Worm (Caenorhabditis elegans) whole organism, L2 larva: ENCODE measurements around the gene frm-10.

Experiments
- C34F6.9 ChIP-seq: fragments of 150-350 bp; optimal IDR thresholded peaks from 2 replicates; lab custom pipeline; 2014; ENCODE audit warnings: missing biosample characterization, missing genetic modification characterization
- ama-1 ChIP-seq: fragments of 150-350 bp; optimal IDR thresholded peaks from 2 replicates; lab custom pipeline; 2018; ENCODE audit warnings: inconsistent platforms
- ceh-82 ChIP-seq: fragments of 150-350 bp; optimal IDR thresholded peaks from 2 replicates; lab custom pipeline; 2014; ENCODE audit warnings: missing biosample characterization, missing genetic modification characterization
- dmd-4 ChIP-seq: sonication (generic microtip); optimal IDR thresholded peaks from 2 replicates; lab custom pipeline; 2017; ENCODE audit warnings: missing biosample characterization, missing genetic modification characterization
- elt-1 ChIP-seq: fragments of 150-350 bp; optimal IDR thresholded peaks from 2 replicates; lab custom pipeline; 2014; ENCODE audit warnings: missing biosample characterization, missing genetic modification characterization
- elt-3 ChIP-seq: sonication (generic microtip); optimal IDR thresholded peaks from 2 replicates; lab custom pipeline; 2017; ENCODE audit warnings: missing biosample characterization, missing genetic modification characterization
- lin-39 ChIP-seq: fragments of 150-350 bp; optimal IDR thresholded peaks from 2 replicates; lab custom pipeline; 2014; ENCODE audit warnings: missing biosample characterization, missing genetic modification reagents, missing genetic modification characterization
- nhr-12 ChIP-seq: fragments of 150-350 bp; optimal IDR thresholded peaks from 2 replicates; lab custom pipeline; 2014; ENCODE audit warnings: missing biosample characterization, missing genetic modification characterization
- nhr-23 ChIP-seq: fragments of 150-350 bp; optimal IDR thresholded peaks from 2 replicates; lab custom pipeline; 2014; ENCODE audit warnings: missing biosample characterization, missing genetic modification reagents, missing genetic modification characterization
- nhr-237 ChIP-seq: fragments of 150-350 bp; optimal IDR thresholded peaks from 2 replicates; lab custom pipeline; 2014; ENCODE audit warnings: missing biosample characterization, missing genetic modification characterization
- skn-1 ChIP-seq: sonication (generic microtip); optimal IDR thresholded peaks from 2 replicates; lab custom pipeline; 2017; ENCODE audit warnings: missing biosample characterization, missing genetic modification characterization

DNA sequence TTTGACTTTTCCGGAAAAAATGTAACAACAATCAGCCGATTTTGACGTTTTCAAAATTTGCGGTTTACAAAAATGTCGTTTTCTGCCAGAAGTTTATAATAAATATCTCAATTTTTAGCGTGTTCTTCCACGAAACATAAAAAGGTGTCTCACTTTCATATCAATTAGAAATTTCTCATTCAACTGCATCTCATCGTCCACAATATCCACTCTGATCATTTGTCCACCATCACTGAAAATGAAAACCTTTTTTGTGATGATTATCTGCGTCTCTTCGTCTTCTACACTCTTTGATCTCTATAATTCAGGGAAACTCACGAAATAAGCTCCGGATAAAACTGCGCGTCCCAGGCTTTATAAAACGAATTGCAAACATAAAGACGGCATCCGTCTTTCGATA, 49.5 kb downstream of the frm-10 start:
- no peak for TF ChIP-seq elt-3 (tag; lab: Kevin White, UChicago)
- no peak for TF ChIP-seq ama-1 (lab: Kevin White, UChicago)
- no peak for TF ChIP-seq elt-1 (tag; lab: Kevin White, UChicago)
- TF ChIP-seq ceh-82, result no peak
- TF ChIP-seq nhr-23, result no peak
- no peak for TF ChIP-seq dmd-4 (tag; lab: Kevin White, UChicago)
- TF ChIP-seq C34F6.9 (tag; lab: Kevin White, UChicago), result no peak
- TF ChIP-seq skn-1 (tag; lab: Kevin White, UChicago), result no peak
- TF ChIP-seq nhr-12 (tag; lab: Kevin White, UChicago), result no peak
- no peak for TF ChIP-seq nhr-237
- TF ChIP-seq lin-39 (tag; lab: Kevin White, UChicago), result no peak
